Fruit fly (Drosophila melanogaster) whole organism, embryonic: ENCODE data around the gene Tailor.

Experiments used
- Blimp-1 ChIP-seq: fragments of 200-800 bp; sonication (Bioruptor generic); optimal IDR thresholded peaks from 3 replicates; lab custom pipeline; 2018; ENCODE audit warnings: missing biosample characterization, missing genetic modification characterization, mild to moderate bottlenecking, moderate library complexity, missing genetic modification reagents
- C15 ChIP-seq: fragments of 200-800 bp; sonication (Bioruptor generic); IDR thresholded peaks from 3 replicates; pipeline ENCODE4 v1.3.6; 2022; ENCODE audit warnings: missing biosample characterization, missing genetic modification characterization
- CG10979 ChIP-seq: fragments of 200-800 bp; sonication (Bioruptor generic); optimal IDR thresholded peaks from 2 replicates; lab custom pipeline; 2018; ENCODE audit warnings: missing biosample characterization, mild to moderate bottlenecking, missing genetic modification characterization, moderate library complexity
- CG11085 ChIP-seq: fragments of 200-800 bp; sonication (Bioruptor generic); IDR thresholded peaks from 2 replicates; pipeline ENCODE4 v1.3.6; 2022; ENCODE audit warnings: missing biosample characterization, missing genetic modification characterization
- CG11247 ChIP-seq: fragments of 200-800 bp; sonication (Bioruptor generic); IDR thresholded peaks from 2 replicates; pipeline ENCODE4 v1.3.6; 2022; ENCODE audit warnings: missing biosample characterization, missing genetic modification characterization
- CG13624 ChIP-seq: fragments of 200-800 bp; sonication (Bioruptor generic); optimal IDR thresholded peaks from 2 replicates; lab custom pipeline; 2016; ENCODE audit warnings: missing biosample characterization, missing genetic modification characterization
- CG14667 ChIP-seq: fragments of 200-800 bp; sonication (Bioruptor generic); IDR thresholded peaks from 2 replicates; pipeline ENCODE4 v1.3.6; 2022; ENCODE audit warnings: missing biosample characterization, missing genetic modification characterization
- CG15269 ChIP-seq: fragments of 200-800 bp; sonication (Bioruptor generic); optimal IDR thresholded peaks from 2 replicates; lab custom pipeline; 2018; ENCODE audit warnings: missing biosample characterization, mild to moderate bottlenecking, missing genetic modification characterization, moderate library complexity
- CG1529 ChIP-seq: fragments of 200-800 bp; sonication (Bioruptor generic); optimal IDR thresholded peaks from 3 replicates; lab custom pipeline; 2018; ENCODE audit warnings: missing biosample characterization, missing genetic modification characterization
- CG1792 ChIP-seq: fragments of 200-800 bp; sonication (Bioruptor generic); optimal IDR thresholded peaks from 2 replicates; lab custom pipeline; 2016; ENCODE audit warnings: missing biosample characterization, missing genetic modification characterization
- CG18476 ChIP-seq: fragments of 200-800 bp; sonication (Bioruptor generic); optimal IDR thresholded peaks from 2 replicates; lab custom pipeline; 2016; ENCODE audit warnings: missing biosample characterization, mild to moderate bottlenecking, missing genetic modification characterization
- CG2712 ChIP-seq: fragments of 200-800 bp; optimal IDR thresholded peaks from 3 replicates; lab custom pipeline; 2019; ENCODE audit warnings: missing biosample characterization, mild to moderate bottlenecking, missing genetic modification characterization, moderate library complexity
- CG31388 ChIP-seq: fragments of 200-800 bp; sonication (Bioruptor generic); optimal IDR thresholded peaks from 2 replicates; lab custom pipeline; 2016; ENCODE audit warnings: missing biosample characterization, missing genetic modification characterization
- CG3726 ChIP-seq: fragments of 200-800 bp; sonication (Bioruptor generic); IDR thresholded peaks from 3 replicates; pipeline ENCODE4, ENCODE4 v1.3.6; 2022; ENCODE audit warnings: missing biosample characterization, missing genetic modification characterization
- CG3995 ChIP-seq: fragments of 200-800 bp; sonication (Bioruptor generic); optimal IDR thresholded peaks from 3 replicates; lab custom pipeline; 2016; ENCODE audit warnings: missing biosample characterization, missing genetic modification characterization
- CG4282 ChIP-seq: fragments of 200-800 bp; sonication (Bioruptor generic); optimal IDR thresholded peaks from 2 replicates; lab custom pipeline; 2016; ENCODE audit warnings: missing biosample characterization, missing genetic modification characterization
- CG43689 ChIP-seq: fragments of 200-800 bp; sonication (Bioruptor generic); IDR thresholded peaks from 2 replicates; pipeline ENCODE4 v1.3.6; 2022; ENCODE audit warnings: missing biosample characterization, missing genetic modification characterization
- CG4617 ChIP-seq: fragments of 200-800 bp; sonication (Bioruptor generic); optimal IDR thresholded peaks from 3 replicates; lab custom pipeline; 2016; ENCODE audit warnings: missing biosample characterization, missing genetic modification characterization, borderline replicate concordance
- CG6689 ChIP-seq: fragments of 200-800 bp; sonication (Bioruptor generic); IDR thresholded peaks from 2 replicates; pipeline ENCODE4 v1.3.6; 2022; ENCODE audit warnings: missing biosample characterization, missing genetic modification characterization
- CG8944 ChIP-seq: fragments of 200-800 bp; sonication (Bioruptor generic); optimal IDR thresholded peaks from 3 replicates; lab custom pipeline; 2016; ENCODE audit warnings: missing biosample characterization, missing genetic modification characterization
- CHES-1-like ChIP-seq: fragments of 200-800 bp; sonication (Bioruptor generic); optimal IDR thresholded peaks from 2 replicates; lab custom pipeline; 2016; ENCODE audit warnings: missing biosample characterization, missing genetic modification characterization
- D ChIP-seq, 2 experiments: fragments of 200-800 bp in 1 of 2; fragments of >200 bp in 1 of 2; sonication (Bioruptor generic) in 1 of 2; optimal IDR thresholded peaks; 2 replicates in 1 of 2; 3 replicates in 1 of 2; lab custom pipeline; 2017; ENCODE audit warnings: mild to moderate bottlenecking in 1 of 2, missing biosample characterization in 1 of 2, missing genetic modification characterization in 1 of 2, missing genetic modification reagents in 1 of 2
- Dad ChIP-seq: fragments of 200-800 bp; sonication (Bioruptor generic); optimal IDR thresholded peaks from 3 replicates; lab custom pipeline; 2016; ENCODE audit warnings: missing biosample characterization, missing genetic modification characterization
- Dfd ChIP-seq, 2 experiments: fragments of >200 bp; optimal IDR thresholded peaks; 2 replicates each; lab custom pipeline; 2017; ENCODE audit warnings: missing biosample characterization in 2 of 2, missing genetic modification characterization in 2 of 2
- Doc3 ChIP-seq: fragments of 200-800 bp; sonication (Bioruptor generic); IDR thresholded peaks from 3 replicates; pipeline ENCODE4 v1.3.6; 2022; ENCODE audit warnings: missing biosample characterization, missing genetic modification characterization; ENCODE audit not compliant: partially characterized antibody
- Ets65A ChIP-seq: fragments of 200-800 bp; sonication (Bioruptor generic); peaks from one replicate; lab custom pipeline; 2016; ENCODE audit warnings: missing biosample characterization, missing genetic modification characterization
- Fer3 ChIP-seq: fragments of 200-800 bp; sonication (Bioruptor generic); optimal IDR thresholded peaks from 2 replicates; lab custom pipeline; 2018; ENCODE audit warnings: missing biosample characterization, mild to moderate bottlenecking, missing genetic modification characterization, moderate library complexity
- HmgD ChIP-seq: fragments of 200-800 bp; sonication (Bioruptor generic); optimal IDR thresholded peaks from 3 replicates; lab custom pipeline; 2016; ENCODE audit warnings: missing biosample characterization, missing genetic modification characterization
- Jarid2 ChIP-seq: fragments of 200-800 bp; sonication (Bioruptor generic); optimal IDR thresholded peaks from 3 replicates; lab custom pipeline; 2017; ENCODE audit warnings: mild to moderate bottlenecking, missing biosample characterization, missing genetic modification reagents, missing genetic modification characterization
- Meics ChIP-seq: fragments of 200-800 bp; sonication (Bioruptor generic); optimal IDR thresholded peaks from 2 replicates; lab custom pipeline; 2017; ENCODE audit warnings: missing biosample characterization, mild to moderate bottlenecking, missing genetic modification characterization
- Myb ChIP-seq: fragments of 200-800 bp; sonication (Bioruptor generic); optimal IDR thresholded peaks from 2 replicates; lab custom pipeline; 2016; ENCODE audit warnings: missing biosample characterization, missing genetic modification characterization
- NK7.1 ChIP-seq: fragments of 200-800 bp; sonication (Bioruptor generic); optimal IDR thresholded peaks from 3 replicates; lab custom pipeline; 2016; ENCODE audit warnings: missing biosample characterization, missing genetic modification characterization
- Pdp1 ChIP-seq, 2 experiments: fragments of 200-800 bp; sonication (Bioruptor generic); optimal IDR thresholded peaks; 3 replicates each; lab custom pipeline; 2016; ENCODE audit warnings: missing biosample characterization in 2 of 2, missing genetic modification characterization in 2 of 2, mild to moderate bottlenecking in 1 of 2, moderate library complexity in 1 of 2
- Stat92E ChIP-seq, 3 experiments: fragments of >200 bp in 2 of 3; fragments of 200-800 bp in 1 of 3; sonication (Bioruptor generic) in 1 of 3; optimal IDR thresholded peaks; 2 replicates each; lab custom pipeline; 2017 to 2019; ENCODE audit warnings: missing biosample characterization in 3 of 3, missing genetic modification characterization in 3 of 3, mild to moderate bottlenecking in 1 of 3, moderate library complexity in 1 of 3
- Taf1 ChIP-seq: fragments of 200-800 bp; sonication (Bioruptor generic); IDR thresholded peaks from 2 replicates; pipeline ENCODE4 v1.3.6; 2022; ENCODE audit warnings: missing biosample characterization, missing genetic modification characterization
- ac ChIP-seq: fragments of 200-800 bp; sonication (Bioruptor generic); optimal IDR thresholded peaks from 3 replicates; lab custom pipeline; 2017; ENCODE audit warnings: missing biosample characterization, mild to moderate bottlenecking, missing genetic modification characterization
- ap ChIP-seq: fragments of 200-800 bp; sonication (Bioruptor generic); IDR thresholded peaks from 2 replicates; pipeline ENCODE4 v1.3.6; 2022; ENCODE audit warnings: missing biosample characterization, missing genetic modification characterization
- dmrt11E ChIP-seq: fragments of 200-800 bp; sonication (Bioruptor generic); optimal IDR thresholded peaks from 3 replicates; lab custom pipeline; 2018; ENCODE audit warnings: missing biosample characterization, mild to moderate bottlenecking, missing genetic modification characterization, moderate library complexity
- exex ChIP-seq: fragments of 200-800 bp; sonication (Bioruptor generic); optimal IDR thresholded peaks from 4 replicates; lab custom pipeline; 2018; ENCODE audit warnings: missing biosample characterization, mild to moderate bottlenecking, missing genetic modification characterization, moderate library complexity
- hb ChIP-seq: fragments of 200-800 bp; sonication (Bioruptor generic); IDR thresholded peaks from 3 replicates; pipeline ENCODE4 v1.3.6; 2022; ENCODE audit warnings: missing biosample characterization, missing genetic modification characterization; ENCODE audit not compliant: partially characterized antibody
- inv ChIP-seq: fragments of 200-800 bp; sonication (Bioruptor generic); IDR thresholded peaks from 2 replicates; pipeline ENCODE4 v1.3.6; 2022; ENCODE audit warnings: missing biosample characterization, missing genetic modification characterization; ENCODE audit not compliant: partially characterized antibody
- kni ChIP-seq: fragments of 200-800 bp; sonication (Bioruptor generic); optimal IDR thresholded peaks from 3 replicates; lab custom pipeline; 2017; ENCODE audit warnings: mild to moderate bottlenecking, missing biosample characterization, missing genetic modification reagents, missing genetic modification characterization
- knrl ChIP-seq: fragments of 200-800 bp; sonication (Bioruptor generic); IDR thresholded peaks from 3 replicates; pipeline ENCODE4 v1.3.6; 2022; ENCODE audit warnings: missing biosample characterization, missing genetic modification characterization; ENCODE audit not compliant: partially characterized antibody
- pita ChIP-seq: fragments of 200-800 bp; sonication (Bioruptor generic); optimal IDR thresholded peaks from 2 replicates; lab custom pipeline; 2017; ENCODE audit warnings: missing biosample characterization, mild to moderate bottlenecking, missing genetic modification characterization
- slou ChIP-seq: fragments of 200-800 bp; sonication (Bioruptor generic); optimal IDR thresholded peaks from 3 replicates; lab custom pipeline; 2016; ENCODE audit warnings: missing biosample characterization, missing genetic modification characterization
- tgo ChIP-seq: fragments of 200-800 bp; sonication (Bioruptor generic); IDR thresholded peaks from 3 replicates; pipeline ENCODE4 v1.3.6; 2022; ENCODE audit warnings: missing biosample characterization, missing genetic modification characterization
- tll ChIP-seq, 2 experiments: fragments of 200-800 bp in 1 of 2; fragments of >200 bp in 1 of 2; sonication (Bioruptor generic) in 1 of 2; optimal IDR thresholded peaks; 2 replicates each; lab custom pipeline; 2017 to 2019; ENCODE audit warnings: missing biosample characterization in 2 of 2, missing genetic modification characterization in 2 of 2, mild to moderate bottlenecking in 1 of 2, moderate library complexity in 1 of 2
- wek ChIP-seq: fragments of 200-800 bp; sonication (Bioruptor generic); optimal IDR thresholded peaks from 3 replicates; lab custom pipeline; 2018; ENCODE audit warnings: missing biosample characterization, mild to moderate bottlenecking, missing genetic modification characterization, moderate library complexity

The Tailor gene

dm6 chr3R:7124109-7124639, 38.3 kb upstream of the Tailor start, which contains the start of the genes Alh and CG10098 (continued):
- TF ChIP-seq wek (GFP tag; lab: Kevin White, UChicago), result no peak
- peak; percentile 70 for TF ChIP-seq Taf1 (GFP tag; lab: Robert Waterston, UW)
- TF ChIP-seq NK7.1, result peak; percentile 58
- TF ChIP-seq HmgD (GFP tag; lab: Kevin White, UChicago), result peak; percentile 58
- TF ChIP-seq CG1529 (GFP tag; lab: Kevin White, UChicago), result peak; percentile 62
- 0 out of 3 replicates have a peak, but pooled peaks have one; percentile 50 for TF ChIP-seq C15
- peak; percentile 77 for TF ChIP-seq Fer3
- no peak for TF ChIP-seq Dfd (GFP tag; optimal IDR thresholded peaks at IDR 0.05; lab: Kevin White, UChicago)
- peak; percentile 63 for TF ChIP-seq Blimp-1 (GFP tag; lab: Kevin White, UChicago)
- peak; percentile 51 for TF ChIP-seq exex
- TF ChIP-seq pita (GFP tag; lab: Kevin White, UChicago), result peak; percentile 41
- peak; percentile 67 for TF ChIP-seq CG43689 (GFP tag; lab: Robert Waterston, UW)
- peak; percentile 77 for TF ChIP-seq dmrt11E (tag; lab: Kevin White, UChicago)
- peak; percentile 72; the same call in 2 of the 3 replicates for TF ChIP-seq hb (GFP tag; lab: Robert Waterston, UW)
- TF ChIP-seq ap, result no peak; the same call in 1 of the 2 replicates
- peak; percentile 94 for TF ChIP-seq CG4617 (GFP tag; lab: Kevin White, UChicago)
- TF ChIP-seq Myb (GFP tag; lab: Kevin White, UChicago), result peak; percentile 76
- TF ChIP-seq Stat92E (GFP tag; optimal IDR thresholded peaks at IDR 0.05; lab: Kevin White, UChicago), result no peak
- TF ChIP-seq CG6689, result peak; percentile 73
- peak; percentile 87 for TF ChIP-seq CG8944 (GFP tag; lab: Kevin White, UChicago)
- peak; percentile 76 for TF ChIP-seq CG11247 (GFP tag; lab: Robert Waterston, UW)
- peak; percentile 83 to 91 for TF ChIP-seq Pdp1 (GFP tag; optimal IDR thresholded peaks at IDR 0.05; lab: Kevin White, UChicago)
- TF ChIP-seq tgo (GFP tag; lab: Robert Waterston, UW), result peak; percentile 78
- peak; percentile 76 for TF ChIP-seq CG18476 (GFP tag; lab: Kevin White, UChicago)
- peak; percentile 72 for TF ChIP-seq slou (GFP tag; lab: Kevin White, UChicago)
- peak; percentile 83 for TF ChIP-seq Dad
- peak; percentile 59 for TF ChIP-seq CG3995 (GFP tag; lab: Kevin White, UChicago)
- peak; percentile 52 for TF ChIP-seq kni (GFP tag; lab: Kevin White, UChicago)
- peak; percentile 65 for TF ChIP-seq CG10979 (tag; lab: Kevin White, UChicago)
- TF ChIP-seq CG15269 (tag; lab: Kevin White, UChicago), result peak; percentile 80
- TF ChIP-seq CHES-1-like, result peak; percentile 53
- TF ChIP-seq Meics (GFP tag; lab: Kevin White, UChicago), result peak; percentile 77
- TF ChIP-seq Ets65A (GFP tag; lab: Kevin White, UChicago), result peak; percentile 99
- peak; percentile 61 for TF ChIP-seq CG31388 (GFP tag; lab: Kevin White, UChicago)
- peak; percentile 85 for TF ChIP-seq CG2712 (tag; lab: Kevin White, UChicago)
- no peak for TF ChIP-seq D (optimal IDR thresholded peaks at IDR 0.05; lab: Kevin White, UChicago)
- peak; percentile 77 for TF ChIP-seq D (GFP tag; optimal IDR thresholded peaks at IDR 0.05; lab: Kevin White, UChicago)
- no peak for TF ChIP-seq Jarid2 (GFP tag; lab: Kevin White, UChicago)
- peak; percentile 43 to 80 for TF ChIP-seq tll (GFP tag; optimal IDR thresholded peaks at IDR 0.05; lab: Kevin White, UChicago)
- TF ChIP-seq knrl (GFP tag; lab: Robert Waterston, UW), result peak; percentile 87; the same call in 2 of the 3 replicates
- TF ChIP-seq CG3726 (GFP tag; lab: Robert Waterston, UW), result peak; percentile 69; the same call in 2 of the 3 replicates
- no peak for TF ChIP-seq ac
- peak; percentile 66; the same call in 1 of the 2 replicates for TF ChIP-seq CG11085
- peak; percentile 80 for TF ChIP-seq CG14667 (GFP tag; lab: Robert Waterston, UW)
- peak; percentile 74 for TF ChIP-seq CG1792 (GFP tag; lab: Kevin White, UChicago)
- TF ChIP-seq CG13624, result peak; percentile 82
- peak; percentile 65 for TF ChIP-seq Doc3
- TF ChIP-seq CG4282 (GFP tag; lab: Kevin White, UChicago), result peak; percentile 44
- TF ChIP-seq inv, result peak; percentile 73
